Worm (Caenorhabditis elegans) whole organism, mixed stage, embryonic: ENCODE results near the gene lgc-36.

Source experiments
- cnd-1 ChIP-seq: fragments of 200-800 bp; sonication (Bioruptor generic); optimal IDR thresholded peaks from 2 replicates; lab custom pipeline; 2018; ENCODE audit warnings: mild to moderate bottlenecking, missing genetic modification characterization, missing compliant biosample characterization
- elt-1 ChIP-seq: sonication (generic microtip); optimal IDR thresholded peaks from 2 replicates; lab custom pipeline; 2017; ENCODE audit warnings: missing genetic modification characterization, mild to moderate bottlenecking, missing compliant biosample characterization, antibody characterized with exemption, moderate library complexity, borderline replicate concordance; ENCODE audit not compliant: insufficient read depth
- lin-32 ChIP-seq: fragments of 200-800 bp; sonication (Bioruptor generic); optimal IDR thresholded peaks from 2 replicates; lab custom pipeline; 2018; ENCODE audit warnings: mild to moderate bottlenecking, missing genetic modification characterization, missing compliant biosample characterization
- lsy-2 ChIP-seq: fragments of 150-350 bp; optimal IDR thresholded peaks from 2 replicates; lab custom pipeline; 2014; ENCODE audit warnings: missing biosample characterization, missing genetic modification characterization
- nhr-12 ChIP-seq: fragments of 150-350 bp; optimal IDR thresholded peaks from 2 replicates; lab custom pipeline; 2014; ENCODE audit warnings: missing biosample characterization, missing genetic modification characterization
- unc-39 ChIP-seq: fragments of 150-350 bp; optimal IDR thresholded peaks from 2 replicates; lab custom pipeline; 2014; ENCODE audit warnings: missing biosample characterization, missing genetic modification characterization

DNA sequence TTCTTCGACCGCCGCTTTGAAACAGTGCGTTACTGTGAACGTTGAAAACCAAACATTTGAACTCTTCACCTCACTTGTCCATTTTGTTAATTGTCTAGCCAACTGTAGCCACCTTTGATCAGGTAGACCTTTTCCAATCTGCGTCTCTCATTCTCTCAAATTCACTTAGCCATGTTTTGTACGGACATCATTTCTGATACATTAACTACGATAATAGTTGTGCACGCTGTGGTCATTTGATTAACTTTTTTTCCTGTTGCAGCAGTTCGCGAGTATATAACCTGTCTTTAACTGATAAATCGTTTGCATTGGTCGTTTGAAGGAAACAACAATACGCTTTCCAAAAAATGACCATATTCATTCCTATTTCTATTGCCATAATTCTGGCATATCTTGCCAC, 41.4 kb downstream of the lgc-36 start, which contains the start of gene cyp-29A2:
- no peak for TF ChIP-seq elt-1 (tag; lab: Kevin White, UChicago)
- TF ChIP-seq unc-39 (tag; lab: Kevin White, UChicago), result no peak
- TF ChIP-seq lin-32 (GFP tag; lab: Kevin White, UChicago), result no peak
- TF ChIP-seq lsy-2, result no peak
- TF ChIP-seq cnd-1 (tag; lab: Kevin White, UChicago), result no peak
- no peak for TF ChIP-seq nhr-12 (tag; lab: Kevin White, UChicago)
